Worm (Caenorhabditis elegans) whole organism, young adult: Measurements from ENCODE around the gene B0280.17.

Experiments
- B0261.1 ChIP-seq: sonication (generic microtip); optimal IDR thresholded peaks from 2 replicates; lab custom pipeline; 2016; ENCODE audit warnings: mild to moderate bottlenecking, missing genetic modification characterization, moderate library complexity, missing compliant biosample characterization
- B0336.3 ChIP-seq: fragments of 200-800 bp; sonication (Bioruptor generic); IDR thresholded peaks from 2 replicates; pipeline ENCODE4 v1.3.6; 2022; ENCODE audit warnings: missing genetic modification characterization, missing compliant biosample characterization
- C17E4.6 ChIP-seq: fragments of 200-800 bp; sonication (Bioruptor generic); IDR thresholded peaks from 2 replicates; pipeline ENCODE4 v1.3.6; 2022; ENCODE audit warnings: missing genetic modification reagents, missing genetic modification characterization, missing compliant biosample characterization
- F33H1.4 ChIP-seq: fragments of 200-800 bp; sonication (Bioruptor generic); IDR thresholded peaks from 2 replicates; pipeline ENCODE4 v1.3.6; 2022; ENCODE audit warnings: missing genetic modification reagents, missing genetic modification characterization, missing compliant biosample characterization
- F49E8.2 ChIP-seq: sonication (generic microtip); optimal IDR thresholded peaks from 3 replicates; lab custom pipeline; 2017; ENCODE audit warnings: missing genetic modification characterization, mild to moderate bottlenecking, missing compliant biosample characterization, antibody characterized with exemption, moderate library complexity; ENCODE audit not compliant: insufficient read depth
- K12H6.12 ChIP-seq: fragments of 200-800 bp; sonication (Bioruptor generic); optimal IDR thresholded peaks from 2 replicates; lab custom pipeline; 2018; ENCODE audit warnings: mild to moderate bottlenecking, missing genetic modification characterization, missing compliant biosample characterization
- Y79H2A.3 ChIP-seq: fragments of 200-800 bp; sonication (Bioruptor generic); conservative IDR thresholded peaks from 2 replicates; pipeline ENCODE4 v1.3.6; 2022; ENCODE audit warnings: missing genetic modification reagents, missing genetic modification characterization, missing compliant biosample characterization
- Y95B8A.8 ChIP-seq: fragments of 200-800 bp; sonication (Bioruptor generic); IDR thresholded peaks from 2 replicates; pipeline ENCODE4 v1.3.6; 2022; ENCODE audit warnings: missing genetic modification reagents, missing genetic modification characterization, missing compliant biosample characterization
- aptf-3 ChIP-seq: fragments of 200-800 bp; sonication (Bioruptor generic); IDR thresholded peaks from 2 replicates; pipeline ENCODE4 v1.3.6; 2022; ENCODE audit warnings: missing genetic modification characterization, missing compliant biosample characterization
- atf-7 ChIP-seq: sonication (generic microtip); optimal IDR thresholded peaks from 2 replicates; lab custom pipeline; 2017; ENCODE audit warnings: mild to moderate bottlenecking, missing genetic modification characterization, missing compliant biosample characterization
- attf-3 ChIP-seq: fragments of 200-800 bp; sonication (Bioruptor generic); conservative IDR thresholded peaks from 2 replicates; pipeline ENCODE4 v1.3.6; 2022; ENCODE audit warnings: missing genetic modification reagents, missing genetic modification characterization, missing compliant biosample characterization
- ccch-3 ChIP-seq: fragments of 200-800 bp; sonication (Bioruptor generic); optimal IDR thresholded peaks from 2 replicates; lab custom pipeline; 2018; ENCODE audit warnings: mild to moderate bottlenecking, missing genetic modification characterization, missing compliant biosample characterization
- ceh-27 ChIP-seq: fragments of 200-800 bp; sonication (Bioruptor generic); optimal IDR thresholded peaks from 2 replicates; lab custom pipeline; 2018; ENCODE audit warnings: mild to moderate bottlenecking, missing genetic modification characterization, moderate library complexity, missing compliant biosample characterization
- ceh-58 ChIP-seq: fragments of 200-800 bp; sonication (Bioruptor generic); IDR thresholded peaks from 2 replicates; pipeline ENCODE4 v1.3.6; 2022; ENCODE audit warnings: missing genetic modification characterization, missing compliant biosample characterization
- chd-7 ChIP-seq: sonication (generic microtip); optimal IDR thresholded peaks from 2 replicates; lab custom pipeline; 2016; ENCODE audit warnings: mild to moderate bottlenecking, missing genetic modification characterization, moderate library complexity, missing compliant biosample characterization
- egrh-3 ChIP-seq: fragments of 200-800 bp; sonication (Bioruptor generic); IDR thresholded peaks from 2 replicates; pipeline ENCODE4 v1.3.6; 2022; ENCODE audit warnings: missing genetic modification reagents, missing genetic modification characterization, missing compliant biosample characterization
- fkh-3 ChIP-seq: sonication (generic microtip); optimal IDR thresholded peaks from 2 replicates; lab custom pipeline; 2016; ENCODE audit warnings: mild to moderate bottlenecking, missing genetic modification characterization, missing compliant biosample characterization
- gei-17 ChIP-seq: fragments of 200-800 bp; sonication (Bioruptor generic); optimal IDR thresholded peaks from 2 replicates; lab custom pipeline; 2018; ENCODE audit warnings: mild to moderate bottlenecking, missing genetic modification characterization, missing compliant biosample characterization
- him-1 ChIP-seq: sonication (generic microtip); optimal IDR thresholded peaks from 2 replicates; lab custom pipeline; 2016; ENCODE audit warnings: missing genotype, missing genetic modification reagents, missing genetic modification characterization, missing compliant biosample characterization
- hlh-26 ChIP-seq: fragments of 200-800 bp; sonication (Bioruptor generic); conservative IDR thresholded peaks from 2 replicates; pipeline ENCODE4 v1.3.6; 2022; ENCODE audit warnings: missing genetic modification reagents, missing genetic modification characterization, missing compliant biosample characterization
- hmg-1.2 ChIP-seq: fragments of 200-800 bp; sonication (Bioruptor generic); IDR thresholded peaks from 2 replicates; pipeline ENCODE4 v1.3.6; 2022; ENCODE audit warnings: missing genetic modification reagents, missing genetic modification characterization, missing compliant biosample characterization
- hrde-1 ChIP-seq: sonication (generic microtip); optimal IDR thresholded peaks from 2 replicates; lab custom pipeline; 2016; ENCODE audit warnings: missing genetic modification characterization, mild to moderate bottlenecking, missing compliant biosample characterization, moderate library complexity, missing genotype, missing genetic modification reagents, borderline replicate concordance
- let-526 ChIP-seq: fragments of 200-800 bp; sonication (Bioruptor generic); IDR thresholded peaks from 2 replicates; pipeline ENCODE4 v1.3.6; 2022; ENCODE audit warnings: missing genetic modification reagents, missing genetic modification characterization, missing compliant biosample characterization
- let-607 ChIP-seq, 2 experiments: fragments of 200-800 bp in 1 of 2; sonication (Bioruptor generic) in 1 of 2; sonication (generic microtip) in 1 of 2; optimal IDR thresholded peaks; 2 replicates each; lab custom pipeline; 2016 to 2018; ENCODE audit warnings: mild to moderate bottlenecking in 2 of 2, missing compliant biosample characterization in 2 of 2, missing genetic modification characterization in 2 of 2, moderate library complexity in 2 of 2, missing genotype in 1 of 2
- lin-26 ChIP-seq: fragments of 200-800 bp; sonication (Bioruptor generic); IDR thresholded peaks from 2 replicates; pipeline ENCODE4 v1.3.6; 2022; ENCODE audit warnings: missing genetic modification reagents, missing genetic modification characterization, missing compliant biosample characterization
- madf-10 ChIP-seq: sonication (generic microtip); optimal IDR thresholded peaks from 2 replicates; lab custom pipeline; 2016; ENCODE audit warnings: mild to moderate bottlenecking, missing genetic modification characterization, missing compliant biosample characterization
- madf-3 ChIP-seq: fragments of 200-800 bp; sonication (Bioruptor generic); IDR thresholded peaks from 2 replicates; pipeline ENCODE4 v1.3.6; 2022; ENCODE audit warnings: missing genetic modification reagents, missing genetic modification characterization, missing compliant biosample characterization
- madf-6 ChIP-seq: fragments of 200-800 bp; sonication (Bioruptor generic); IDR thresholded peaks from 2 replicates; pipeline ENCODE4 v1.3.6; 2022; ENCODE audit warnings: missing genetic modification reagents, missing genetic modification characterization, missing compliant biosample characterization
- mel-28 ChIP-seq: sonication (generic microtip); optimal IDR thresholded peaks from 2 replicates; lab custom pipeline; 2016; ENCODE audit warnings: borderline replicate concordance, mild to moderate bottlenecking, missing genetic modification characterization, missing compliant biosample characterization
- mes-4 ChIP-seq: sonication (generic microtip); optimal IDR thresholded peaks from 2 replicates; lab custom pipeline; 2016; ENCODE audit warnings: missing genotype, missing genetic modification characterization, missing compliant biosample characterization
- nfyb-1 ChIP-seq: fragments of 200-800 bp; sonication (Bioruptor generic); IDR thresholded peaks from 2 replicates; pipeline ENCODE4 v1.3.6; 2022; ENCODE audit warnings: missing genetic modification reagents, missing genetic modification characterization, missing compliant biosample characterization
- nhr-90 ChIP-seq: sonication (generic microtip); optimal IDR thresholded peaks from 2 replicates; lab custom pipeline; 2016; ENCODE audit warnings: missing genotype, mild to moderate bottlenecking, missing genetic modification characterization, missing compliant biosample characterization
- pbrm-1 ChIP-seq: fragments of 200-800 bp; sonication (Bioruptor generic); IDR thresholded peaks from 2 replicates; pipeline ENCODE4 v1.3.6; 2022; ENCODE audit warnings: missing genetic modification reagents, missing genetic modification characterization, missing compliant biosample characterization
- pha-4 ChIP-seq: fragments of 150-350 bp; sonication (generic microtip); optimal IDR thresholded peaks from 2 replicates; lab custom pipeline; 2014; ENCODE audit warnings: missing biosample characterization, missing genetic modification reagents, missing genetic modification characterization
- rcor-1 ChIP-seq: fragments of 200-800 bp; sonication (Bioruptor generic); IDR thresholded peaks from 2 replicates; pipeline ENCODE4 v1.3.6; 2022; ENCODE audit warnings: missing genetic modification reagents, missing genetic modification characterization, missing compliant biosample characterization
- repo-1 ChIP-seq: sonication (generic microtip); optimal IDR thresholded peaks from 2 replicates; lab custom pipeline; 2017; ENCODE audit warnings: mild to moderate bottlenecking, missing genetic modification characterization, missing compliant biosample characterization
- snpc-1.3 ChIP-seq: sonication (generic microtip); optimal IDR thresholded peaks from 2 replicates; lab custom pipeline; 2017; ENCODE audit warnings: missing genetic modification characterization, mild to moderate bottlenecking, missing compliant biosample characterization, antibody characterized with exemption, moderate library complexity, missing genotype, missing genetic modification reagents; ENCODE audit not compliant: insufficient read depth
- somi-1 ChIP-seq: fragments of 200-800 bp; sonication (Bioruptor generic); optimal IDR thresholded peaks from 2 replicates; lab custom pipeline; 2018; ENCODE audit warnings: mild to moderate bottlenecking, missing genetic modification characterization, missing compliant biosample characterization
- tbp1 ChIP-seq: fragments of 200-800 bp; sonication (Bioruptor generic); optimal IDR thresholded peaks from 2 replicates; lab custom pipeline; 2018; ENCODE audit warnings: mild to moderate bottlenecking, missing genetic modification characterization, missing compliant biosample characterization
- tbx-9 ChIP-seq: sonication (generic microtip); optimal IDR thresholded peaks from 2 replicates; lab custom pipeline; 2016; ENCODE audit warnings: borderline replicate concordance, missing genetic modification characterization, inconsistent platforms, missing compliant biosample characterization
- tlf-1 ChIP-seq: fragments of 200-800 bp; sonication (Bioruptor generic); optimal IDR thresholded peaks from 2 replicates; lab custom pipeline; 2018; ENCODE audit warnings: mild to moderate bottlenecking, missing genetic modification characterization, missing compliant biosample characterization
- unc-62 ChIP-seq: fragments of 150-350 bp; optimal IDR thresholded peaks from 2 replicates; lab custom pipeline; 2014; ENCODE audit warnings: missing biosample characterization, missing genetic modification reagents, missing genetic modification characterization
- ztf-22 ChIP-seq: fragments of 200-800 bp; sonication (Bioruptor generic); optimal IDR thresholded peaks from 2 replicates; lab custom pipeline; 2018; ENCODE audit warnings: mild to moderate bottlenecking, missing genetic modification characterization, moderate library complexity, missing compliant biosample characterization
- ztf-25 ChIP-seq: fragments of 200-800 bp; sonication (Bioruptor generic); IDR thresholded peaks from 2 replicates; pipeline ENCODE4 v1.3.6; 2022; ENCODE audit warnings: missing genetic modification reagents, missing genetic modification characterization, missing compliant biosample characterization
- ztf-28 ChIP-seq: fragments of 200-800 bp; sonication (Bioruptor generic); IDR thresholded peaks from 2 replicates; pipeline ENCODE4 v1.3.6; 2022; ENCODE audit warnings: missing genetic modification reagents, missing genetic modification characterization, missing compliant biosample characterization
- ztf-3 ChIP-seq: fragments of 200-800 bp; sonication (Bioruptor generic); optimal IDR thresholded peaks from 2 replicates; lab custom pipeline; 2018; ENCODE audit warnings: mild to moderate bottlenecking, missing genetic modification characterization, missing compliant biosample characterization
- ztf-6 ChIP-seq: fragments of 200-800 bp; sonication (Bioruptor generic); IDR thresholded peaks from 2 replicates; pipeline ENCODE4 v1.3.6; 2022; ENCODE audit warnings: missing genetic modification reagents, missing genetic modification characterization, missing compliant biosample characterization

Gene B0280.17

ce11 chrIII:7166664-7167567 is 31.0 kb upstream of the B0280.17 start (continued):
- peak; percentile 96 to 97 for TF ChIP-seq let-607 (tag; optimal IDR thresholded peaks at IDR 0.05; lab: Kevin White, UChicago)
- TF ChIP-seq C17E4.6 (GFP tag; lab: Robert Waterston, UW), result no peak
- TF ChIP-seq ceh-58 (GFP tag; lab: Robert Waterston, UW), result no peak
- TF ChIP-seq madf-3 (GFP tag; lab: Robert Waterston, UW), result no peak
- no peak for TF ChIP-seq mel-28 (tag; lab: Kevin White, UChicago)
- peak; percentile 36 for TF ChIP-seq ceh-27 (GFP tag; lab: Kevin White, UChicago)
- no peak for TF ChIP-seq madf-10 (tag; lab: Kevin White, UChicago)
- TF ChIP-seq ztf-3, result no peak
- no peak for TF ChIP-seq atf-7
- no peak for TF ChIP-seq tbp1
- TF ChIP-seq ztf-6 (GFP tag; lab: Robert Waterston, UW), result no peak
- no peak for TF ChIP-seq tbx-9
- peak; percentile 39; the same call in 1 of the 2 replicates for TF ChIP-seq hmg-1.2
- no peak for TF ChIP-seq ccch-3 (GFP tag; lab: Kevin White, UChicago)
- TF ChIP-seq hrde-1 (tag; lab: Kevin White, UChicago), result no peak
- TF ChIP-seq egrh-3 (GFP tag; lab: Robert Waterston, UW), result no peak
- peak; percentile 4 for TF ChIP-seq somi-1 (GFP tag; lab: Kevin White, UChicago)
- peak; percentile 47 for TF ChIP-seq chd-7 (tag; lab: Kevin White, UChicago)
- TF ChIP-seq madf-6, result no peak
- TF ChIP-seq attf-3 (GFP tag; lab: Robert Waterston, UW), result no peak
- TF ChIP-seq ztf-28 (GFP tag; lab: Robert Waterston, UW), result no peak
- no peak for TF ChIP-seq repo-1 (tag; lab: Kevin White, UChicago)
- no peak for TF ChIP-seq gei-17
- TF ChIP-seq nfyb-1 (GFP tag; lab: Robert Waterston, UW), result 0 out of 2 replicates have a peak, but pooled peaks have one; percentile 11
- no peak for TF ChIP-seq fkh-3 (tag; lab: Kevin White, UChicago)
- TF ChIP-seq aptf-3, result no peak

- TF ChIP-seq repo-1 (tag; lab: Kevin White, UChicago) (no peak), rcor-1 (GFP tag; lab: Robert Waterston, UW) (no peak), ztf-25 (no peak), mes-4 (tag; lab: Kevin White, UChicago) (no peak), let-526 (no peak), F33H1.4 (GFP tag; lab: Robert Waterston, UW) (no peak), tlf-1 (no peak), madf-10 (tag; lab: Kevin White, UChicago) (no peak), snpc-1.3 (tag; lab: Kevin White, UChicago) (no peak), B0261.1 (tag; lab: Kevin White, UChicago) (no peak), Y95B8A.8 (GFP tag; lab: Robert Waterston, UW) (no peak), pbrm-1 (GFP tag; lab: Robert Waterston, UW) (no peak), ztf-22 (GFP tag; lab: Kevin White, UChicago) (peak; percentile 28), B0336.3 (GFP tag; lab: Robert Waterston, UW) (0 out of 2 replicates have a peak, but pooled peaks have one; percentile 20), nhr-90 (tag; lab: Kevin White, UChicago) (peak; percentile 1), hlh-26 (no peak), Y79H2A.3 (GFP tag; lab: Robert Waterston, UW) (no peak), him-1 (tag; lab: Kevin White, UChicago) (no peak), F49E8.2 (tag; lab: Kevin White, UChicago) (no peak), pha-4 (tag; lab: Kevin White, UChicago) (peak; percentile 73), lin-26 (GFP tag; lab: Robert Waterston, UW) (no peak), K12H6.12 (tag; lab: Kevin White, UChicago) (peak; percentile 27), unc-62 (GFP tag; lab: Kevin White, UChicago) (no peak), C17E4.6 (GFP tag; lab: Robert Waterston, UW) (no peak)
Measured at ce11 chrIII:7165816-7166229, 29.9 kb upstream of the B0280.17 start.
